Worm (Caenorhabditis elegans): Measurements from ENCODE around the gene Y111B2A.1.

DNA sequence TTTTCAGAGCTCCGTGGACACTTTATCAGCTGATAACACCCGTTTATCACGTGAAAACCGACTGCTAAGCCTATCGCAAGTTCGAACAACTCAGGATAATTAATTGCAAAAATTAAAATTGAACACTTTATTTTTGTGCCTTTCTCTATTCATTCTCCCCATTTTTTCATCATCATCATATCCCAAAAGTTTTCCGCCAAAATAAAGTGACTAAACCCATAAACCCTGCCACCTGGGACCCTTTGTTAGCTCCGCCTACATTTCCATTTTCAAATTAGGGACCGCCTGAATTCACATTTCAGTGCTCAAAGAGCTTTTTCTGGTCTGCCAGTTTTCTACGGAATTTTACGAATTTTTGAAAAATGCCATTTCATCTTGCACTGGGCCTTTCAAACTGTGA, 11.0 kb downstream of the Y111B2A.1 start, which contains the start of gene arrd-16:
- no peak for TF ChIP-seq med-1 (GFP tag; optimal IDR thresholded peaks at IDR 0.05; ENCODE audit: insufficient read depth)
- no peak for TF ChIP-seq klf-2 (GFP tag; conservative IDR thresholded peaks at IDR 0.05)
- no peak for TF ChIP-seq ztf-23 (GFP tag; IDR thresholded peaks at IDR 0.05)
- no peak for TF ChIP-seq flt-1 (GFP tag; IDR thresholded peaks at IDR 0.05)
- no peak for TF ChIP-seq ref-1 (GFP tag; conservative IDR thresholded peaks at IDR 0.05)
- no peak for TF ChIP-seq ztf-29 (GFP tag; IDR thresholded peaks at IDR 0.05)
- TF ChIP-seq T22C8.4 (GFP tag; IDR thresholded peaks at IDR 0.05), result no peak

Data from whole organism, midembryonic.